Fruit fly (Drosophila melanogaster) whole organism, embryonic: ENCODE measurements around the gene CG1231.

ENCODE experiments used
- Bdp1 ChIP-seq: fragments of 200-800 bp; sonication (Bioruptor generic); optimal IDR thresholded peaks from 3 replicates; lab custom pipeline; 2016; ENCODE audit warnings: missing biosample characterization, missing genetic modification characterization
- Bgb ChIP-seq: fragments of 200-800 bp; sonication (Bioruptor generic); IDR thresholded peaks from 2 replicates; pipeline ENCODE4 v1.3.6; 2022; ENCODE audit warnings: missing biosample characterization, missing genetic modification characterization; ENCODE audit not compliant: partially characterized antibody
- CG10543 ChIP-seq: fragments of 200-800 bp; sonication (Bioruptor generic); optimal IDR thresholded peaks from 3 replicates; lab custom pipeline; 2017; ENCODE audit warnings: missing biosample characterization, mild to moderate bottlenecking, missing genetic modification characterization, moderate library complexity
- CG13775 ChIP-seq: fragments of 200-800 bp; sonication (Bioruptor generic); optimal IDR thresholded peaks from 3 replicates; lab custom pipeline; 2017; ENCODE audit warnings: missing biosample characterization, mild to moderate bottlenecking, missing genetic modification characterization
- CG13894 ChIP-seq: fragments of 200-800 bp; sonication (Bioruptor generic); optimal IDR thresholded peaks from 3 replicates; lab custom pipeline; 2018; ENCODE audit warnings: missing biosample characterization, mild to moderate bottlenecking, missing genetic modification characterization, moderate library complexity
- CG15269 ChIP-seq: fragments of 200-800 bp; sonication (Bioruptor generic); optimal IDR thresholded peaks from 2 replicates; lab custom pipeline; 2018; ENCODE audit warnings: missing biosample characterization, mild to moderate bottlenecking, missing genetic modification characterization, moderate library complexity
- CG15514 ChIP-seq: fragments of 200-800 bp; sonication (Bioruptor generic); optimal IDR thresholded peaks from 3 replicates; lab custom pipeline; 2017; ENCODE audit warnings: missing biosample characterization, missing genetic modification characterization, mild to moderate bottlenecking, moderate library complexity, missing genetic modification reagents
- CG17385 ChIP-seq: fragments of 200-800 bp; sonication (Bioruptor generic); optimal IDR thresholded peaks from 3 replicates; lab custom pipeline; 2018; ENCODE audit warnings: missing biosample characterization, mild to moderate bottlenecking, missing genetic modification characterization
- CG17802 ChIP-seq: fragments of 200-800 bp; sonication (Bioruptor generic); optimal IDR thresholded peaks from 2 replicates; lab custom pipeline; 2018; ENCODE audit warnings: missing biosample characterization, mild to moderate bottlenecking, missing genetic modification characterization, moderate library complexity
- CG2199 ChIP-seq: fragments of 200-800 bp; sonication (Bioruptor generic); IDR thresholded peaks from 3 replicates; pipeline ENCODE4 v1.3.6; 2022; ENCODE audit warnings: missing biosample characterization, missing genetic modification characterization
- CG42726 ChIP-seq: fragments of 200-800 bp; sonication (Bioruptor generic); IDR thresholded peaks from 2 replicates; pipeline ENCODE4 v1.3.6; 2022; ENCODE audit warnings: missing biosample characterization, missing genetic modification characterization; ENCODE audit not compliant: partially characterized antibody
- CG4730 ChIP-seq: fragments of 200-800 bp; sonication (Bioruptor generic); IDR thresholded peaks from 2 replicates; pipeline ENCODE4 v1.3.6; 2022; ENCODE audit warnings: missing biosample characterization, missing genetic modification characterization
- CG8765 ChIP-seq: fragments of 200-800 bp; sonication (Bioruptor generic); IDR thresholded peaks from 2 replicates; pipeline ENCODE4 v1.3.6; 2022; ENCODE audit warnings: missing biosample characterization, missing genetic modification characterization
- CHES-1-like ChIP-seq: fragments of 200-800 bp; sonication (Bioruptor generic); optimal IDR thresholded peaks from 2 replicates; lab custom pipeline; 2016; ENCODE audit warnings: missing biosample characterization, missing genetic modification characterization
- Dad ChIP-seq: fragments of 200-800 bp; sonication (Bioruptor generic); optimal IDR thresholded peaks from 3 replicates; lab custom pipeline; 2016; ENCODE audit warnings: missing biosample characterization, missing genetic modification characterization
- Drgx ChIP-seq: fragments of 200-800 bp; sonication (Bioruptor generic); IDR thresholded peaks from 2 replicates; pipeline ENCODE4 v1.3.6; 2022; ENCODE audit warnings: missing biosample characterization, missing genetic modification characterization
- E2f2 ChIP-seq: fragments of 200-800 bp; sonication (Bioruptor generic); IDR thresholded peaks from 2 replicates; pipeline ENCODE4 v1.3.6; 2022; ENCODE audit warnings: missing biosample characterization, missing genetic modification characterization
- Ets65A ChIP-seq: fragments of 200-800 bp; sonication (Bioruptor generic); peaks from one replicate; lab custom pipeline; 2016; ENCODE audit warnings: missing biosample characterization, missing genetic modification characterization
- HHEX ChIP-seq: fragments of 200-800 bp; sonication (Bioruptor generic); optimal IDR thresholded peaks from 3 replicates; lab custom pipeline; 2017; ENCODE audit warnings: missing biosample characterization, mild to moderate bottlenecking, missing genetic modification characterization, missing genetic modification reagents
- Jarid2 ChIP-seq: fragments of 200-800 bp; sonication (Bioruptor generic); optimal IDR thresholded peaks from 3 replicates; lab custom pipeline; 2017; ENCODE audit warnings: mild to moderate bottlenecking, missing biosample characterization, missing genetic modification reagents, missing genetic modification characterization
- Nf-YA ChIP-seq: fragments of 200-800 bp; sonication (Bioruptor generic); IDR thresholded peaks from 2 replicates; pipeline ENCODE4 v1.3.6; 2022; ENCODE audit warnings: missing biosample characterization, missing genetic modification characterization
- Nf-YC ChIP-seq: fragments of 200-800 bp; optimal IDR thresholded peaks from 3 replicates; lab custom pipeline; 2019; ENCODE audit warnings: missing biosample characterization, mild to moderate bottlenecking, missing genetic modification characterization, moderate library complexity
- NfI ChIP-seq: fragments of 200-800 bp; sonication (Bioruptor generic); optimal IDR thresholded peaks from 3 replicates; lab custom pipeline; 2018; ENCODE audit warnings: missing biosample characterization, mild to moderate bottlenecking, missing genetic modification characterization, moderate library complexity
- ara ChIP-seq: fragments of 200-800 bp; sonication (Bioruptor generic); IDR thresholded peaks from 2 replicates; pipeline ENCODE4 v1.3.6; 2022; ENCODE audit warnings: missing biosample characterization, missing genetic modification characterization
- caup ChIP-seq: fragments of 200-800 bp; sonication (Bioruptor generic); optimal IDR thresholded peaks from 3 replicates; lab custom pipeline; 2017; ENCODE audit warnings: missing biosample characterization, mild to moderate bottlenecking, missing genetic modification characterization, moderate library complexity; ENCODE audit not compliant: severe bottlenecking
- chinmo ChIP-seq: fragments of 200-800 bp; sonication (Bioruptor generic); IDR thresholded peaks from 4 replicates; pipeline ENCODE4 v1.3.6; 2022; ENCODE audit warnings: missing biosample characterization, missing genetic modification characterization; ENCODE audit not compliant: partially characterized antibody
- ci ChIP-seq: fragments of 200-800 bp; sonication (Bioruptor generic); IDR thresholded peaks from 3 replicates; pipeline ENCODE4 v1.3.6; 2022; ENCODE audit warnings: missing biosample characterization, missing genetic modification characterization
- cwo ChIP-seq: fragments of 200-800 bp; sonication (Bioruptor generic); optimal IDR thresholded peaks from 3 replicates; lab custom pipeline; 2017; ENCODE audit warnings: missing biosample characterization, missing genetic modification characterization, mild to moderate bottlenecking, moderate library complexity, missing genetic modification reagents
- esg ChIP-seq: fragments of 200-800 bp; sonication (Bioruptor generic); conservative IDR thresholded peaks from 2 replicates; pipeline ENCODE4 v1.3.6; 2022; ENCODE audit warnings: missing biosample characterization, missing genetic modification characterization
- fd102C ChIP-seq: fragments of 200-800 bp; sonication (Bioruptor generic); optimal IDR thresholded peaks from 2 replicates; lab custom pipeline; 2018; ENCODE audit warnings: missing biosample characterization, mild to moderate bottlenecking, missing genetic modification characterization, moderate library complexity
- fd64A ChIP-seq: fragments of 200-800 bp; sonication (Bioruptor generic); optimal IDR thresholded peaks from 3 replicates; lab custom pipeline; 2018; ENCODE audit warnings: missing biosample characterization, mild to moderate bottlenecking, missing genetic modification characterization
- fd96Cb ChIP-seq: fragments of 200-800 bp; sonication (Bioruptor generic); optimal IDR thresholded peaks from 2 replicates; lab custom pipeline; 2018; ENCODE audit warnings: missing biosample characterization, mild to moderate bottlenecking, missing genetic modification characterization, moderate library complexity
- nmo ChIP-seq: fragments of 200-800 bp; sonication (Bioruptor generic); optimal IDR thresholded peaks from 2 replicates; lab custom pipeline; 2018; ENCODE audit warnings: missing biosample characterization, mild to moderate bottlenecking, missing genetic modification characterization, moderate library complexity
- org-1 ChIP-seq: fragments of 200-800 bp; sonication (Bioruptor generic); optimal IDR thresholded peaks from 2 replicates; lab custom pipeline; 2017; ENCODE audit warnings: missing biosample characterization, missing genetic modification characterization
- pb ChIP-seq: fragments of 200-800 bp; sonication (Bioruptor generic); optimal IDR thresholded peaks from 3 replicates; lab custom pipeline; 2016; ENCODE audit warnings: missing biosample characterization, missing genetic modification characterization
- pros ChIP-seq: fragments of 200-800 bp; sonication (Bioruptor generic); optimal IDR thresholded peaks from 3 replicates; lab custom pipeline; 2019; ENCODE audit warnings: missing biosample characterization, mild to moderate bottlenecking, missing genetic modification characterization, moderate library complexity
- row ChIP-seq: fragments of 200-800 bp; sonication (Bioruptor generic); IDR thresholded peaks from 3 replicates; pipeline ENCODE4 v1.3.6; 2022; ENCODE audit warnings: missing biosample characterization, missing genetic modification characterization
- sd ChIP-seq: fragments of 200-800 bp; sonication (Bioruptor generic); optimal IDR thresholded peaks from 3 replicates; lab custom pipeline; 2018; ENCODE audit warnings: missing biosample characterization, mild to moderate bottlenecking, missing genetic modification characterization, moderate library complexity
- slbo ChIP-seq: fragments of 200-800 bp; sonication (Bioruptor generic); IDR thresholded peaks from 2 replicates; pipeline ENCODE4 v1.3.6; 2022; ENCODE audit warnings: missing biosample characterization, missing genetic modification characterization
- sob ChIP-seq: fragments of 200-800 bp; sonication (Bioruptor generic); IDR thresholded peaks from 2 replicates; pipeline ENCODE4 v1.3.6; 2022; ENCODE audit warnings: missing biosample characterization, missing genetic modification characterization
- tgo ChIP-seq: fragments of 200-800 bp; sonication (Bioruptor generic); IDR thresholded peaks from 3 replicates; pipeline ENCODE4 v1.3.6; 2022; ENCODE audit warnings: missing biosample characterization, missing genetic modification characterization
- trh ChIP-seq: fragments of 200-800 bp; sonication (Bioruptor generic); optimal IDR thresholded peaks from 2 replicates; lab custom pipeline; 2016; ENCODE audit warnings: missing biosample characterization, missing genetic modification characterization
- z ChIP-seq: fragments of 200-800 bp; sonication (Bioruptor generic); IDR thresholded peaks from 3 replicates; pipeline ENCODE4 v1.3.6; 2022; ENCODE audit warnings: missing biosample characterization, missing genetic modification characterization

CG1231 gene

dm6 chr3L:339072-339471, 17.1 kb upstream of the CG1231 start (continued):
- TF ChIP-seq slbo (peak; percentile 41; the same call in 1 of the 2 replicates), CG2199 (0 out of 3 replicates have a peak, but pooled peaks have one; percentile 7), row (peak; percentile 41; the same call in 2 of the 3 replicates), CG15514 (GFP tag; lab: Kevin White, UChicago) (peak; percentile 34), ara (no peak), Ets65A (GFP tag; lab: Kevin White, UChicago) (peak; percentile 57), sd (peak; percentile 81), Nf-YC (tag; lab: Kevin White, UChicago) (peak; percentile 29), E2f2 (GFP tag; lab: Robert Waterston, UW) (peak; percentile 35; the same call in 1 of the 2 replicates), cwo (GFP tag; lab: Kevin White, UChicago) (peak; percentile 6)

dm6 chr3L:340124-340523, 16.1 kb upstream of the CG1231 start:
- TF ChIP-seq NfI (GFP tag; lab: Kevin White, UChicago): no peak
- TF ChIP-seq fd102C (GFP tag; lab: Kevin White, UChicago): no peak
- no peak for TF ChIP-seq caup (GFP tag; lab: Kevin White, UChicago)
- TF ChIP-seq, all 482 proteins: peak for 0

- TF ChIP-seq CG4730 (GFP tag; lab: Robert Waterston, UW): no peak
- no peak for TF ChIP-seq sob (GFP tag; lab: Robert Waterston, UW)
- TF ChIP-seq Jarid2 (GFP tag; lab: Kevin White, UChicago): no peak
- TF ChIP-seq Dad (GFP tag; lab: Kevin White, UChicago): no peak
- no peak for TF ChIP-seq tgo (GFP tag; lab: Robert Waterston, UW)
- TF ChIP-seq pb (GFP tag; lab: Kevin White, UChicago): no peak
- TF ChIP-seq Nf-YA: no peak
- no peak for TF ChIP-seq org-1
- TF ChIP-seq CHES-1-like: no peak
Measured at dm6 chr3L:340569-340968, 15.7 kb upstream of the CG1231 start.

dm6 chr3L:341052-341852, 15.0 kb upstream of the CG1231 start:
- TF ChIP-seq caup (GFP tag; lab: Kevin White, UChicago) (no peak), Drgx (no peak), ci (GFP tag; lab: Robert Waterston, UW) (0 out of 3 replicates have a peak, but pooled peaks have one; percentile 17), Bdp1 (GFP tag; lab: Kevin White, UChicago) (no peak), fd64A (GFP tag; lab: Kevin White, UChicago) (no peak), CG17385 (GFP tag; lab: Kevin White, UChicago) (no peak), pros (GFP tag; lab: Kevin White, UChicago) (peak; percentile 62), slbo (no peak), CG13775 (GFP tag; lab: Kevin White, UChicago) (no peak), Jarid2 (GFP tag; lab: Kevin White, UChicago) (peak; percentile 43), sd (peak; percentile 41), z (GFP tag; lab: Robert Waterston, UW) (no peak), esg (GFP tag; lab: Robert Waterston, UW) (no peak), nmo (GFP tag; lab: Kevin White, UChicago) (no peak), CG10543 (GFP tag; lab: Kevin White, UChicago) (peak; percentile 5), fd96Cb (tag; lab: Kevin White, UChicago) (no peak), trh (GFP tag; lab: Kevin White, UChicago) (no peak), CG17802 (no peak), CG42726 (GFP tag; lab: Robert Waterston, UW) (no peak), CG15269 (tag; lab: Kevin White, UChicago) (peak; percentile 4), CG13894 (tag; lab: Kevin White, UChicago) (peak; percentile 45), Nf-YA (no peak), Bgb (GFP tag; lab: Robert Waterston, UW) (peak; percentile 26; the same call in 1 of the 2 replicates), CG8765 (GFP tag; lab: Robert Waterston, UW) (no peak), HHEX (GFP tag; lab: Kevin White, UChicago) (no peak), chinmo (GFP tag; lab: Robert Waterston, UW) (peak; percentile 81; the same call in 2 of the 4 replicates)
